Fruit fly (Drosophila melanogaster): ENCODE measurements around the gene Ets21C.

dm6 chr2L:523165-523835 is 29.4 kb downstream of the Ets21C start:
- TF ChIP-seq CG8478 (optimal IDR thresholded peaks at IDR 0.05) = no peak
- TF ChIP-seq CTCF (optimal IDR thresholded peaks at IDR 0.05) = no peak
